Fruit fly (Drosophila melanogaster) whole organism, pupa: ENCODE results near the gene CG14079.

Experiments used
- CG13204 ChIP-seq: fragments of 200-800 bp; sonication (Bioruptor generic); optimal IDR thresholded peaks from 2 replicates; lab custom pipeline; 2018; ENCODE audit warnings: missing biosample characterization, mild to moderate bottlenecking, missing genetic modification characterization, moderate library complexity
- CG14655 ChIP-seq: fragments of 200-800 bp; sonication (Bioruptor generic); optimal IDR thresholded peaks from 3 replicates; lab custom pipeline; 2017; ENCODE audit warnings: mild to moderate bottlenecking, missing biosample characterization, missing genetic modification reagents, missing genetic modification characterization
- CG4496 ChIP-seq: fragments of 200-800 bp; sonication (Bioruptor generic); IDR thresholded peaks from 3 replicates; pipeline ENCODE4 v1.3.6; 2022; ENCODE audit warnings: missing biosample characterization, missing genetic modification characterization
- CG8159 ChIP-seq: fragments of 200-800 bp; sonication (Bioruptor generic); optimal IDR thresholded peaks from 3 replicates; lab custom pipeline; 2018; ENCODE audit warnings: missing biosample characterization, mild to moderate bottlenecking, missing genetic modification characterization, moderate library complexity
- CG8301 ChIP-seq: fragments of 200-800 bp; sonication (Bioruptor generic); optimal IDR thresholded peaks from 2 replicates; lab custom pipeline; 2018; ENCODE audit warnings: missing biosample characterization, mild to moderate bottlenecking, missing genetic modification characterization
- EcR ChIP-seq: fragments of 200-800 bp; sonication (Bioruptor generic); optimal IDR thresholded peaks from 3 replicates; lab custom pipeline; 2019; ENCODE audit warnings: missing biosample characterization, missing genetic modification characterization, mild to moderate bottlenecking, moderate library complexity, missing genetic modification reagents
- Ets98B ChIP-seq: fragments of 200-800 bp; sonication (Bioruptor generic); IDR thresholded peaks from 2 replicates; pipeline ENCODE4 v1.3.6; 2022; ENCODE audit warnings: missing biosample characterization, missing genetic modification characterization
- Pif1A ChIP-seq: fragments of 200-800 bp; sonication (Bioruptor generic); optimal IDR thresholded peaks from 3 replicates; lab custom pipeline; 2016; ENCODE audit warnings: missing biosample characterization, missing genetic modification characterization
- Pif1B ChIP-seq: fragments of 200-800 bp; sonication (Bioruptor generic); optimal IDR thresholded peaks from 3 replicates; lab custom pipeline; 2016; ENCODE audit warnings: missing biosample characterization, missing genetic modification characterization
- Snoo ChIP-seq: fragments of 200-800 bp; sonication (Bioruptor generic); optimal IDR thresholded peaks from 3 replicates; lab custom pipeline; 2017; ENCODE audit warnings: missing biosample characterization, mild to moderate bottlenecking, missing genetic modification characterization, inconsistent platforms
- gl ChIP-seq: fragments of 200-800 bp; sonication (Bioruptor generic); optimal IDR thresholded peaks from 2 replicates; lab custom pipeline; 2018; ENCODE audit warnings: missing biosample characterization, mild to moderate bottlenecking, missing genetic modification characterization
- rn ChIP-seq: fragments of 200-800 bp; sonication (Bioruptor generic); IDR thresholded peaks from 2 replicates; pipeline ENCODE4 v1.3.6; 2022; ENCODE audit warnings: missing biosample characterization, missing genetic modification characterization

dm6 chr3L:19087369-19088275, 10.2 kb upstream of the CG14079 start:
- TF ChIP-seq CG4496 (GFP tag; lab: Robert Waterston, UW) (peak; percentile 60; the same call in 1 of the 3 replicates), CG14655 (GFP tag; lab: Kevin White, UChicago) (peak; percentile 28), Snoo (peak; percentile 28), Pif1B (no peak), rn (no peak), Pif1A (GFP tag; lab: Kevin White, UChicago) (no peak), EcR (no peak), CG8301 (tag; lab: Kevin White, UChicago) (no peak), CG13204 (GFP tag; lab: Kevin White, UChicago) (peak; percentile 45), gl (no peak), Ets98B (GFP tag; lab: Robert Waterston, UW) (no peak), CG8159 (peak; percentile 64)
